Worm (Caenorhabditis elegans) whole organism, early embryonic: ENCODE measurements around the gene nspe-2.

ENCODE experiments used
- B0310.2 ChIP-seq: sonication (generic microtip); optimal IDR thresholded peaks from 2 replicates; lab custom pipeline; 2016; ENCODE audit warnings: mild to moderate bottlenecking, missing genetic modification characterization, missing compliant biosample characterization
- F13C5.2 ChIP-seq: sonication (generic microtip); optimal IDR thresholded peaks from 2 replicates; lab custom pipeline; 2017; ENCODE audit warnings: mild to moderate bottlenecking, missing genetic modification characterization, inconsistent platforms, missing compliant biosample characterization
- aly-1 ChIP-seq: sonication (generic microtip); optimal IDR thresholded peaks from 2 replicates; lab custom pipeline; 2016; ENCODE audit warnings: missing genetic modification characterization, missing compliant biosample characterization
- ama-1 ChIP-seq: fragments of 150-350 bp; optimal IDR thresholded peaks from 2 replicates; lab custom pipeline; 2014
- ceh-13 ChIP-seq: fragments of 200-800 bp; sonication (Bioruptor generic); optimal IDR thresholded peaks from 2 replicates; lab custom pipeline; 2018; ENCODE audit warnings: mild to moderate bottlenecking, missing genetic modification characterization, missing compliant biosample characterization
- ceh-36 ChIP-seq: sonication (generic microtip); optimal IDR thresholded peaks from 2 replicates; lab custom pipeline; 2016; ENCODE audit warnings: missing genetic modification characterization, inconsistent platforms, missing compliant biosample characterization
- flt-1 ChIP-seq: fragments of 200-800 bp; sonication (Bioruptor generic); IDR thresholded peaks from 2 replicates; pipeline ENCODE4 v1.3.6; 2022; ENCODE audit warnings: missing genetic modification characterization, missing compliant biosample characterization
- hmg-4 ChIP-seq: fragments of 200-800 bp; sonication (Bioruptor generic); optimal IDR thresholded peaks from 2 replicates; lab custom pipeline; 2018; ENCODE audit warnings: mild to moderate bottlenecking, missing genetic modification characterization, missing compliant biosample characterization
- hnd-1 ChIP-seq: sonication (generic microtip); optimal IDR thresholded peaks from 2 replicates; lab custom pipeline; 2016; ENCODE audit warnings: missing genetic modification characterization, missing compliant biosample characterization
- pes-1 ChIP-seq: fragments of 200-800 bp; sonication (Bioruptor generic); IDR thresholded peaks from 2 replicates; pipeline ENCODE4 v1.3.6; 2022; ENCODE audit warnings: missing genetic modification reagents, missing genetic modification characterization, missing compliant biosample characterization
- scrt-1 ChIP-seq: fragments of 200-800 bp; sonication (Bioruptor generic); IDR thresholded peaks from 2 replicates; pipeline ENCODE4 v1.3.6; 2022; ENCODE audit warnings: missing genetic modification characterization, missing compliant biosample characterization
- sea-1 ChIP-seq: fragments of 200-800 bp; sonication (Bioruptor generic); conservative IDR thresholded peaks from 2 replicates; pipeline ENCODE4 v1.3.6; 2022; ENCODE audit warnings: missing genetic modification characterization, missing compliant biosample characterization
- tbx-11 ChIP-seq: fragments of 200-800 bp; sonication (Bioruptor generic); IDR thresholded peaks from 2 replicates; pipeline ENCODE4 v1.3.6; 2022; ENCODE audit warnings: missing genetic modification characterization, missing compliant biosample characterization
- tbx-37 ChIP-seq: fragments of 200-800 bp; sonication (Bioruptor generic); conservative IDR thresholded peaks from 2 replicates; pipeline ENCODE4 v1.3.6; 2022; ENCODE audit warnings: missing genetic modification reagents, missing genetic modification characterization, missing compliant biosample characterization
- tra-4 ChIP-seq: sonication (generic microtip); optimal IDR thresholded peaks from 2 replicates; lab custom pipeline; 2017; ENCODE audit warnings: missing genetic modification characterization, missing compliant biosample characterization

The nspe-2 gene

ce11 chrII:12573541-12573940 is 45.6 kb downstream of the nspe-2 start, which contains the start of gene Y38E10A.2:
Gene Y38E10A.2 (minus strand): TSS chrII:12573641.
- no peak for TF ChIP-seq tbx-37 (GFP tag; lab: Robert Waterston, UW)

- TF ChIP-seq ama-1 (lab: Kevin White, UChicago) (no peak), aly-1 (tag; lab: Kevin White, UChicago) (no peak), scrt-1 (GFP tag; lab: Robert Waterston, UW) (no peak), B0310.2 (no peak), pes-1 (GFP tag; lab: Robert Waterston, UW) (no peak), sea-1 (no peak), ceh-13 (no peak), hnd-1 (tag; lab: Kevin White, UChicago) (no peak), F13C5.2 (tag; lab: Kevin White, UChicago) (no peak), tbx-11 (GFP tag; lab: Robert Waterston, UW) (no peak)
Observed at ce11 chrII:12572760-12573159, 46.4 kb downstream of the nspe-2 start, which contains the start of gene Y38E10A.35. Gene Y38E10A.35 (minus strand): TSS chrII:12572860.

ce11 chrII:12570523-12570922 is 48.7 kb downstream of the nspe-2 start, which contains the start of gene Y38E10A.1:
Gene Y38E10A.1 (minus strand): TSS chrII:12570623.
- TF ChIP-seq sea-1: no peak
- no peak for TF ChIP-seq scrt-1 (GFP tag; lab: Robert Waterston, UW)
- TF ChIP-seq tra-4 (tag; lab: Kevin White, UChicago): no peak
- no peak for TF ChIP-seq hmg-4
- TF ChIP-seq flt-1 (GFP tag; lab: Robert Waterston, UW): no peak
- TF ChIP-seq tbx-11 (GFP tag; lab: Robert Waterston, UW): no peak
- no peak for TF ChIP-seq F13C5.2 (tag; lab: Kevin White, UChicago)
- TF ChIP-seq B0310.2: no peak
- no peak for TF ChIP-seq ceh-13
- no peak for TF ChIP-seq ama-1 (lab: Kevin White, UChicago)
- TF ChIP-seq aly-1 (tag; lab: Kevin White, UChicago): no peak
- no peak for TF ChIP-seq ceh-36 (tag; lab: Kevin White, UChicago)
